Fruit fly (Drosophila melanogaster) whole organism, embryonic: ENCODE measurements around the gene DCTN1-p150.
A peak's percentile ranks its signal among the peaks of the same experiment; 100 is the strongest.

Source experiments
- Atf-2 ChIP-seq: fragments of 200-800 bp; sonication (Bioruptor generic); optimal IDR thresholded peaks from 2 replicates; lab custom pipeline; 2016; ENCODE audit warnings: missing biosample characterization, missing genetic modification characterization
- CG10147 ChIP-seq: fragments of 200-800 bp; sonication (Bioruptor generic); optimal IDR thresholded peaks from 2 replicates; lab custom pipeline; 2019; ENCODE audit warnings: missing biosample characterization, mild to moderate bottlenecking, missing genetic modification characterization, moderate library complexity
- CG1024 ChIP-seq: fragments of 200-800 bp; sonication (Bioruptor generic); IDR thresholded peaks from 2 replicates; pipeline ENCODE4 v1.3.6; 2022; ENCODE audit warnings: missing biosample characterization, missing genetic modification characterization
- CG11723 ChIP-seq: fragments of 200-800 bp; sonication (Bioruptor generic); optimal IDR thresholded peaks from 2 replicates; lab custom pipeline; 2017; ENCODE audit warnings: missing biosample characterization, mild to moderate bottlenecking, missing genetic modification characterization
- CG13424 ChIP-seq: fragments of 200-800 bp; sonication (Bioruptor generic); optimal IDR thresholded peaks from 2 replicates; lab custom pipeline; 2019; ENCODE audit warnings: missing biosample characterization, mild to moderate bottlenecking, missing genetic modification characterization, moderate library complexity
- CG13775 ChIP-seq: fragments of 200-800 bp; sonication (Bioruptor generic); optimal IDR thresholded peaks from 3 replicates; lab custom pipeline; 2017; ENCODE audit warnings: missing biosample characterization, mild to moderate bottlenecking, missing genetic modification characterization
- CG14710 ChIP-seq: fragments of 200-800 bp; sonication (Bioruptor generic); optimal IDR thresholded peaks from 3 replicates; lab custom pipeline; 2019; ENCODE audit warnings: missing biosample characterization, mild to moderate bottlenecking, missing genetic modification characterization, moderate library complexity
- CG16815 ChIP-seq: fragments of 200-800 bp; sonication (Bioruptor generic); optimal IDR thresholded peaks from 3 replicates; lab custom pipeline; 2017; ENCODE audit warnings: missing biosample characterization, mild to moderate bottlenecking, missing genetic modification characterization
- CG17361 ChIP-seq: fragments of 200-800 bp; sonication (Bioruptor generic); IDR thresholded peaks from 3 replicates; pipeline ENCODE4 v1.3.6; 2022; ENCODE audit warnings: missing biosample characterization, missing genetic modification characterization
- CG18476 ChIP-seq: fragments of 200-800 bp; sonication (Bioruptor generic); optimal IDR thresholded peaks from 2 replicates; lab custom pipeline; 2016; ENCODE audit warnings: missing biosample characterization, mild to moderate bottlenecking, missing genetic modification characterization
- CG2202 ChIP-seq: fragments of 200-800 bp; sonication (Bioruptor generic); optimal IDR thresholded peaks from 2 replicates; lab custom pipeline; 2018; ENCODE audit warnings: missing biosample characterization, mild to moderate bottlenecking, missing genetic modification characterization
- CG31441 ChIP-seq: fragments of 200-800 bp; sonication (Bioruptor generic); IDR thresholded peaks from 2 replicates; pipeline ENCODE4 v1.3.6; 2022; ENCODE audit warnings: missing biosample characterization, missing genetic modification characterization
- CG3281 ChIP-seq: fragments of 200-800 bp; sonication (Bioruptor generic); optimal IDR thresholded peaks from 3 replicates; lab custom pipeline; 2017; ENCODE audit warnings: missing biosample characterization, mild to moderate bottlenecking, missing genetic modification characterization
- CG4404 ChIP-seq: fragments of 200-800 bp; sonication (Bioruptor generic); IDR thresholded peaks from 2 replicates; pipeline ENCODE4 v1.3.6; 2022; ENCODE audit warnings: missing biosample characterization, missing genetic modification characterization
- CG6272 ChIP-seq: fragments of 200-800 bp; sonication (Bioruptor generic); IDR thresholded peaks from 2 replicates; pipeline ENCODE4 v1.3.6; 2022; ENCODE audit warnings: missing biosample characterization, missing genetic modification characterization
- CG6765 ChIP-seq: fragments of 200-800 bp; sonication (Bioruptor generic); optimal IDR thresholded peaks from 3 replicates; lab custom pipeline; 2017; ENCODE audit warnings: missing biosample characterization, mild to moderate bottlenecking, missing genetic modification characterization
- CG6813 ChIP-seq: fragments of 200-800 bp; sonication (Bioruptor generic); optimal IDR thresholded peaks from 2 replicates; lab custom pipeline; 2017; ENCODE audit warnings: missing biosample characterization, missing genetic modification characterization, mild to moderate bottlenecking, moderate library complexity, missing genetic modification reagents
- CG7357 ChIP-seq: fragments of 200-800 bp; sonication (Bioruptor generic); IDR thresholded peaks from 3 replicates; pipeline ENCODE4 v1.3.6; 2022; ENCODE audit warnings: missing biosample characterization, missing genetic modification characterization
- CG7963 ChIP-seq: fragments of 200-800 bp; sonication (Bioruptor generic); IDR thresholded peaks from 3 replicates; pipeline ENCODE4 v1.3.6; 2022; ENCODE audit warnings: missing biosample characterization, missing genetic modification characterization; ENCODE audit not compliant: partially characterized antibody
- CG8089 ChIP-seq: fragments of 200-800 bp; sonication (Bioruptor generic); optimal IDR thresholded peaks from 3 replicates; lab custom pipeline; 2016; ENCODE audit warnings: missing biosample characterization, missing genetic modification characterization
- CG8388 ChIP-seq: fragments of 200-800 bp; sonication (Bioruptor generic); optimal IDR thresholded peaks from 2 replicates; lab custom pipeline; 2019; ENCODE audit warnings: missing biosample characterization, mild to moderate bottlenecking, missing genetic modification characterization, moderate library complexity
- CHES-1-like ChIP-seq: fragments of 200-800 bp; sonication (Bioruptor generic); optimal IDR thresholded peaks from 2 replicates; lab custom pipeline; 2016; ENCODE audit warnings: missing biosample characterization, missing genetic modification characterization
- E2f1 ChIP-seq: fragments of 200-800 bp; sonication (Bioruptor generic); IDR thresholded peaks from 2 replicates; pipeline ENCODE4 v1.3.6; 2022; ENCODE audit warnings: missing biosample characterization, missing genetic modification characterization
- Scr ChIP-seq: fragments of 200-800 bp; sonication (Bioruptor generic); IDR thresholded peaks from 2 replicates; pipeline ENCODE4 v1.3.6; 2022; ENCODE audit warnings: missing biosample characterization, missing genetic modification characterization; ENCODE audit not compliant: partially characterized antibody
- Xbp1 ChIP-seq: fragments of 200-800 bp; sonication (Bioruptor generic); optimal IDR thresholded peaks from 3 replicates; lab custom pipeline; 2016; ENCODE audit warnings: missing biosample characterization, mild to moderate bottlenecking, missing genetic modification characterization
- ac ChIP-seq: fragments of 200-800 bp; sonication (Bioruptor generic); optimal IDR thresholded peaks from 3 replicates; lab custom pipeline; 2017; ENCODE audit warnings: missing biosample characterization, mild to moderate bottlenecking, missing genetic modification characterization
- croc ChIP-seq: fragments of 200-800 bp; sonication (Bioruptor generic); conservative IDR thresholded peaks from 3 replicates; pipeline ENCODE4 v1.3.6; 2022; ENCODE audit warnings: missing biosample characterization, missing genetic modification characterization
- dan ChIP-seq: fragments of 200-800 bp; sonication (Bioruptor generic); IDR thresholded peaks from 2 replicates; pipeline ENCODE4 v1.3.6; 2022; ENCODE audit warnings: missing biosample characterization, missing genetic modification characterization
- danr ChIP-seq: fragments of 200-800 bp; sonication (Bioruptor generic); IDR thresholded peaks from 2 replicates; pipeline ENCODE4 v1.3.6; 2022; ENCODE audit warnings: missing biosample characterization, missing genetic modification characterization
- dmrt99B ChIP-seq: fragments of 200-800 bp; sonication (Bioruptor generic); optimal IDR thresholded peaks from 2 replicates; lab custom pipeline; 2018; ENCODE audit warnings: missing biosample characterization, mild to moderate bottlenecking, missing genetic modification characterization, moderate library complexity
- en ChIP-seq: fragments of 200-800 bp; sonication (Bioruptor generic); optimal IDR thresholded peaks from 2 replicates; lab custom pipeline; 2016; ENCODE audit warnings: missing biosample characterization, missing genetic modification characterization
- fd64A ChIP-seq: fragments of 200-800 bp; sonication (Bioruptor generic); optimal IDR thresholded peaks from 3 replicates; lab custom pipeline; 2018; ENCODE audit warnings: missing biosample characterization, mild to moderate bottlenecking, missing genetic modification characterization
- jing ChIP-seq: fragments of 200-800 bp; sonication (Bioruptor generic); optimal IDR thresholded peaks from 2 replicates; lab custom pipeline; 2018; ENCODE audit warnings: missing biosample characterization, mild to moderate bottlenecking, missing genetic modification characterization
- jumu ChIP-seq: fragments of 200-800 bp; sonication (Bioruptor generic); optimal IDR thresholded peaks from 3 replicates; lab custom pipeline; 2016; ENCODE audit warnings: missing biosample characterization, missing genetic modification characterization
- mam ChIP-seq: fragments of 200-800 bp; sonication (Bioruptor generic); optimal IDR thresholded peaks from 3 replicates; lab custom pipeline; 2016; ENCODE audit warnings: missing biosample characterization, missing genetic modification characterization
- oc ChIP-seq: fragments of 200-800 bp; sonication (Bioruptor generic); optimal IDR thresholded peaks from 2 replicates; lab custom pipeline; 2018; ENCODE audit warnings: missing biosample characterization, mild to moderate bottlenecking, missing genetic modification characterization, moderate library complexity
- pan ChIP-seq, 4 experiments: fragments of >200 bp in 3 of 4; fragments of 200-800 bp in 1 of 4; sonication (Bioruptor generic) in 1 of 4; optimal IDR thresholded peaks in 3 of 4; IDR thresholded peaks in 1 of 4; 2 replicates each; pipeline versions ENCODE4 v1.3.6 to Lab custom; 2017 to 2022; ENCODE audit warnings: missing biosample characterization in 2 of 4, missing genetic modification characterization in 2 of 4, mixed read lengths in 1 of 4
- row ChIP-seq: fragments of 200-800 bp; sonication (Bioruptor generic); IDR thresholded peaks from 3 replicates; pipeline ENCODE4 v1.3.6; 2022; ENCODE audit warnings: missing biosample characterization, missing genetic modification characterization
- sc ChIP-seq, 3 experiments: fragments of >200 bp in 2 of 3; fragments of 200-800 bp in 1 of 3; sonication (Bioruptor generic) in 1 of 3; optimal IDR thresholded peaks; 2 replicates in 2 of 3; 3 replicates in 1 of 3; lab custom pipeline; 2017; ENCODE audit warnings: mild to moderate bottlenecking in 1 of 3, missing biosample characterization in 1 of 3, missing genetic modification characterization in 1 of 3, missing genetic modification reagents in 1 of 3
- scrt ChIP-seq: fragments of 200-800 bp; sonication (Bioruptor generic); optimal IDR thresholded peaks from 2 replicates; lab custom pipeline; 2018; ENCODE audit warnings: missing biosample characterization, mild to moderate bottlenecking, missing genetic modification characterization, moderate library complexity
- sens ChIP-seq: fragments of 200-800 bp; sonication (Bioruptor generic); peaks from one replicate; lab custom pipeline; 2016; ENCODE audit warnings: missing biosample characterization, missing genetic modification characterization
- shn ChIP-seq: fragments of 200-800 bp; sonication (Bioruptor generic); optimal IDR thresholded peaks from 3 replicates; lab custom pipeline; 2016; ENCODE audit warnings: missing biosample characterization, missing genetic modification characterization
- tio ChIP-seq: fragments of 200-800 bp; sonication (Bioruptor generic); optimal IDR thresholded peaks from 2 replicates; lab custom pipeline; 2017; ENCODE audit warnings: missing biosample characterization, missing genetic modification characterization, inconsistent platforms
- tll ChIP-seq, 2 experiments: fragments of 200-800 bp in 1 of 2; fragments of >200 bp in 1 of 2; sonication (Bioruptor generic) in 1 of 2; optimal IDR thresholded peaks; 2 replicates each; lab custom pipeline; 2017 to 2019; ENCODE audit warnings: missing biosample characterization in 2 of 2, missing genetic modification characterization in 2 of 2, mild to moderate bottlenecking in 1 of 2, moderate library complexity in 1 of 2
- zen ChIP-seq: fragments of 200-800 bp; sonication (Bioruptor generic); optimal IDR thresholded peaks from 3 replicates; lab custom pipeline; 2018; ENCODE audit warnings: missing biosample characterization, mild to moderate bottlenecking, missing genetic modification characterization, moderate library complexity
- zfh1 ChIP-seq: fragments of 200-800 bp; sonication (Bioruptor generic); IDR thresholded peaks from 3 replicates; pipeline ENCODE4 v1.3.6; 2022; ENCODE audit warnings: missing biosample characterization, missing genetic modification characterization

DCTN1-p150 gene

DNA sequence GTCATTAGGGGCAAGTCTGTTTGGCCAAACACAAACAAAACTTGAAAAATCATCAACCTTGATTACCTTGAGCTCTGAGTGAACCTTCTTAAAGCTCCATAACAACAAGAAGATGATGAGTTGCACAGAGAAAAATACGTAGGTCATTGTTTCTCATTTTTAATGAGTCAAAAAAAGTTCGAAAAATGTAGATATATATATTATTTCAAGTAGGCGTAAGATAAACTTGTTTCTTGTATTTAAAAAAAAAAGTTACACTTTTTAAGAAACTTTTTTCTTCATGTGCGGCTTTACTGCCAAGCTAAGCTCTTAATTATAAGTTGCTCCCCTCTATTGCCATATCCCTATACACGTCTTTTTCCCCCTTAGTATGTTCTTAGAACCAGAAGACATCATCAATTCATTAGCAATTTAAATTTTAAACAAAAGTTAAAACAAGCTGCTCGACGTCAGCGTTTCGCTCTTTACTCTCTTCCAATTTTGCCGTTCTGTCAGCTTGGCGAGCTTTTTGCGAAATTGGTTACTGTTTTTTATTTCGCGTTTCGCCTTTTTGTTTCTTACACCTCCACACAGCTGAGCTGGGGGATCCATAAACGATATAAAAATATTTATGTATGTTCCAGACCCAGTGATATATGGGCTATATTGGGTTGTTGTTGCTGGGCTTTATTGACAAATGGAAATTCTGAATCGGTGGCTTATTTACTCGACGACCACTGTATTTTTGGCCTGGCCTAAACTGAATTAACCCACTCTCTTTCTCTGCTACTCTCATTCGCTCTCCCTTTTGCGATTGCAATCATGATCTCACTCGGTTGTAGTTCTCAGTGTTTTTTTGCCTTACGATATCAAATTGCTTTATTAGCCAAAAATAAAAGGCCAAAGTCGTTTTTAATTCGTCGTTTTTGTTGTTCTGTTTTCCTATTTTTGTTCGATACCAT is 5.6 kb upstream of the DCTN1-p150 start (continued):
- no peak for TF ChIP-seq CHES-1-like (GFP tag; lab: Kevin White, UChicago)
- TF ChIP-seq CG17361 = peak; percentile 70; the same call in 2 of the 3 replicates
- no peak for TF ChIP-seq CG11723 (GFP tag; lab: Kevin White, UChicago)
- peak; percentile 46; the same call in 1 of the 3 replicates for TF ChIP-seq zfh1 (GFP tag; lab: Robert Waterston, UW)
- peak; percentile 44 for TF ChIP-seq jumu (GFP tag; lab: Kevin White, UChicago)
- peak; percentile 43 for TF ChIP-seq oc (tag; lab: Kevin White, UChicago)
- TF ChIP-seq dmrt99B (tag; lab: Kevin White, UChicago) = peak; percentile 49
- peak; percentile 10 for TF ChIP-seq zen (tag; lab: Kevin White, UChicago)
- TF ChIP-seq en (GFP tag; lab: Kevin White, UChicago) = no peak
- TF ChIP-seq sens = peak; percentile 92
- 0 out of 2 replicates have a peak, but pooled peaks have one; percentile 43 for TF ChIP-seq E2f1
- TF ChIP-seq CG4404 (GFP tag; lab: Robert Waterston, UW) = 0 out of 2 replicates have a peak, but pooled peaks have one; percentile 11
- no peak for TF ChIP-seq sc (optimal IDR thresholded peaks at IDR 0.05; lab: Kevin White, UChicago)
- no peak for TF ChIP-seq sc (GFP tag; optimal IDR thresholded peaks at IDR 0.05; lab: Kevin White, UChicago)
- peak; percentile 5 for TF ChIP-seq CG6813 (GFP tag; lab: Kevin White, UChicago)
- TF ChIP-seq CG8089 (GFP tag; lab: Kevin White, UChicago) = no peak
- TF ChIP-seq CG16815 = no peak
- peak; percentile 39 for TF ChIP-seq CG13775 (GFP tag; lab: Kevin White, UChicago)
- peak; percentile 32 for TF ChIP-seq Xbp1 (GFP tag; lab: Kevin White, UChicago)
- TF ChIP-seq CG18476 = peak; percentile 61
- peak; percentile 49 for TF ChIP-seq CG14710
- no peak for TF ChIP-seq shn (GFP tag; lab: Kevin White, UChicago)
- peak; percentile 55 for TF ChIP-seq croc
- TF ChIP-seq CG6765 (GFP tag; lab: Kevin White, UChicago) = peak; percentile 63
- TF ChIP-seq CG7963 = no peak
- no peak for TF ChIP-seq dan (GFP tag; lab: Robert Waterston, UW)
- peak; percentile 78 for TF ChIP-seq CG3281 (GFP tag; lab: Kevin White, UChicago)
- peak; percentile 41; the same call in 1 of the 2 replicates for TF ChIP-seq CG6272
- no peak for TF ChIP-seq Scr (GFP tag; lab: Robert Waterston, UW)
- peak; percentile 45 for TF ChIP-seq tio (GFP tag; lab: Kevin White, UChicago)
- TF ChIP-seq scrt (GFP tag; lab: Kevin White, UChicago) = peak; percentile 59
- peak; percentile 32 for TF ChIP-seq CG13424 (tag; lab: Kevin White, UChicago)
- TF ChIP-seq CG7357 (GFP tag; lab: Robert Waterston, UW) = peak; percentile 48; the same call in 2 of the 3 replicates
- no peak for TF ChIP-seq jing
- TF ChIP-seq fd64A (GFP tag; lab: Kevin White, UChicago) = no peak
- TF ChIP-seq mam = peak; percentile 33
- TF ChIP-seq CG8388 (GFP tag; lab: Kevin White, UChicago) = peak; percentile 50
- TF ChIP-seq row = peak; percentile 69
- TF ChIP-seq pan (optimal IDR thresholded peaks at IDR 0.05; lab: Kevin White, UChicago) = no peak
- TF ChIP-seq pan (GFP tag; optimal IDR thresholded peaks at IDR 0.05 in 1 of 2, IDR thresholded peaks at IDR 0.05 in 1 of 2) = peak in 1 of 2 experiments; percentile 70
- TF ChIP-seq ac (GFP tag; lab: Kevin White, UChicago) = no peak
- peak; percentile 14 for TF ChIP-seq CG2202 (tag; lab: Kevin White, UChicago)
- no peak for TF ChIP-seq tll (GFP tag; optimal IDR thresholded peaks at IDR 0.05; lab: Kevin White, UChicago)
- no peak for TF ChIP-seq CG1024
- peak; percentile 50 for TF ChIP-seq CG10147 (GFP tag; lab: Kevin White, UChicago)
- TF ChIP-seq CG31441 (GFP tag; lab: Robert Waterston, UW) = peak; percentile 62; the same call in 1 of the 2 replicates
- TF ChIP-seq Atf-2 (GFP tag; lab: Kevin White, UChicago) = no peak
- 0 out of 2 replicates have a peak, but pooled peaks have one; percentile 15 for TF ChIP-seq danr (GFP tag; lab: Robert Waterston, UW)
